Worm (Caenorhabditis elegans) whole organism, young adult: ENCODE results near the gene eat-3.
A peak's percentile ranks its signal among the peaks of the same experiment; 100 is the strongest.

ENCODE experiments used
- B0019.2 ChIP-seq: fragments of 200-800 bp; sonication (Bioruptor generic); conservative IDR thresholded peaks from 2 replicates; pipeline ENCODE4 v1.3.6; 2022; ENCODE audit warnings: missing genetic modification reagents, missing genetic modification characterization, missing compliant biosample characterization
- B0035.1 ChIP-seq: sonication (generic microtip); optimal IDR thresholded peaks from 2 replicates; lab custom pipeline; 2016; ENCODE audit warnings: missing genetic modification characterization, mild to moderate bottlenecking, missing compliant biosample characterization, missing genotype, missing genetic modification reagents
- B0261.1 ChIP-seq: sonication (generic microtip); optimal IDR thresholded peaks from 2 replicates; lab custom pipeline; 2016; ENCODE audit warnings: mild to moderate bottlenecking, missing genetic modification characterization, moderate library complexity, missing compliant biosample characterization
- B0336.3 ChIP-seq: fragments of 200-800 bp; sonication (Bioruptor generic); IDR thresholded peaks from 2 replicates; pipeline ENCODE4 v1.3.6; 2022; ENCODE audit warnings: missing genetic modification characterization, missing compliant biosample characterization
- F23B12.7 ChIP-seq: sonication (generic microtip); optimal IDR thresholded peaks from 2 replicates; lab custom pipeline; 2017; ENCODE audit warnings: missing genetic modification characterization, mild to moderate bottlenecking, missing compliant biosample characterization, antibody characterized with exemption, moderate library complexity; ENCODE audit not compliant: insufficient read depth
- F55B11.4 ChIP-seq: sonication (generic microtip); optimal IDR thresholded peaks from 2 replicates; lab custom pipeline; 2016; ENCODE audit warnings: missing compliant biosample characterization, missing genetic modification characterization, borderline replicate concordance; ENCODE audit not compliant: insufficient read depth
- F57A8.1 ChIP-seq: fragments of 200-800 bp; sonication (Bioruptor generic); optimal IDR thresholded peaks from 2 replicates; lab custom pipeline; 2018; ENCODE audit warnings: mild to moderate bottlenecking, missing genetic modification characterization, moderate library complexity, missing compliant biosample characterization
- F57C9.4 ChIP-seq: sonication (generic microtip); optimal IDR thresholded peaks from 2 replicates; lab custom pipeline; 2017; ENCODE audit warnings: mild to moderate bottlenecking, missing genetic modification characterization, missing compliant biosample characterization
- K11D2.4 ChIP-seq: fragments of 200-800 bp; sonication (Bioruptor generic); IDR thresholded peaks from 2 replicates; pipeline ENCODE4 v1.3.6; 2022; ENCODE audit warnings: missing genetic modification reagents, missing genetic modification characterization, missing compliant biosample characterization
- K12H6.12 ChIP-seq: fragments of 200-800 bp; sonication (Bioruptor generic); optimal IDR thresholded peaks from 2 replicates; lab custom pipeline; 2018; ENCODE audit warnings: mild to moderate bottlenecking, missing genetic modification characterization, missing compliant biosample characterization
- akir-1 ChIP-seq: fragments of 200-800 bp; sonication (Bioruptor generic); optimal IDR thresholded peaks from 2 replicates; lab custom pipeline; 2018; ENCODE audit warnings: mild to moderate bottlenecking, missing genetic modification characterization, moderate library complexity, missing compliant biosample characterization
- atf-7 ChIP-seq: sonication (generic microtip); optimal IDR thresholded peaks from 2 replicates; lab custom pipeline; 2017; ENCODE audit warnings: mild to moderate bottlenecking, missing genetic modification characterization, missing compliant biosample characterization
- athp-1 ChIP-seq: sonication (generic microtip); optimal IDR thresholded peaks from 2 replicates; lab custom pipeline; 2017; ENCODE audit warnings: mild to moderate bottlenecking, missing genetic modification characterization, missing compliant biosample characterization
- attf-5 ChIP-seq: fragments of 200-800 bp; sonication (Bioruptor generic); optimal IDR thresholded peaks from 2 replicates; lab custom pipeline; 2018; ENCODE audit warnings: mild to moderate bottlenecking, missing genetic modification characterization, missing compliant biosample characterization
- ccch-3 ChIP-seq: fragments of 200-800 bp; sonication (Bioruptor generic); optimal IDR thresholded peaks from 2 replicates; lab custom pipeline; 2018; ENCODE audit warnings: mild to moderate bottlenecking, missing genetic modification characterization, missing compliant biosample characterization
- cebp-1 ChIP-seq, 2 experiments: fragments of 200-800 bp in 1 of 2; sonication (Bioruptor generic) in 1 of 2; sonication (generic microtip) in 1 of 2; IDR thresholded peaks in 1 of 2; optimal IDR thresholded peaks in 1 of 2; 2 replicates each; pipeline versions ENCODE4 v1.3.6 to Lab custom; 2017 to 2022; ENCODE audit warnings: missing compliant biosample characterization in 2 of 2, missing genetic modification characterization in 2 of 2, mild to moderate bottlenecking in 1 of 2, missing genetic modification reagents in 1 of 2, moderate library complexity in 1 of 2
- ceh-40 ChIP-seq: fragments of 200-800 bp; sonication (Bioruptor generic); IDR thresholded peaks from 2 replicates; pipeline ENCODE4 v1.3.6; 2022; ENCODE audit warnings: missing genetic modification characterization, missing compliant biosample characterization
- ceh-79 ChIP-seq: sonication (generic microtip); optimal IDR thresholded peaks from 2 replicates; lab custom pipeline; 2017; ENCODE audit warnings: mild to moderate bottlenecking, missing genetic modification characterization, missing compliant biosample characterization
- dpff-1 ChIP-seq: sonication (generic microtip); optimal IDR thresholded peaks from 2 replicates; lab custom pipeline; 2017; ENCODE audit warnings: mild to moderate bottlenecking, missing genetic modification characterization, missing compliant biosample characterization
- efl-1 ChIP-seq: fragments of 150-350 bp; optimal IDR thresholded peaks from 2 replicates; lab custom pipeline; 2014; ENCODE audit warnings: missing biosample characterization, missing genetic modification reagents, missing genetic modification characterization
- ets-4 ChIP-seq: fragments of 200-800 bp; sonication (Bioruptor generic); optimal IDR thresholded peaks from 2 replicates; lab custom pipeline; 2018; ENCODE audit warnings: mild to moderate bottlenecking, missing genetic modification characterization, missing compliant biosample characterization
- fkh-3 ChIP-seq: sonication (generic microtip); optimal IDR thresholded peaks from 2 replicates; lab custom pipeline; 2016; ENCODE audit warnings: mild to moderate bottlenecking, missing genetic modification characterization, missing compliant biosample characterization
- him-1 ChIP-seq: sonication (generic microtip); optimal IDR thresholded peaks from 2 replicates; lab custom pipeline; 2016; ENCODE audit warnings: missing genotype, missing genetic modification reagents, missing genetic modification characterization, missing compliant biosample characterization
- hmg-1.2 ChIP-seq: fragments of 200-800 bp; sonication (Bioruptor generic); IDR thresholded peaks from 2 replicates; pipeline ENCODE4 v1.3.6; 2022; ENCODE audit warnings: missing genetic modification reagents, missing genetic modification characterization, missing compliant biosample characterization
- hmg-20 ChIP-seq: fragments of 200-800 bp; sonication (Bioruptor generic); IDR thresholded peaks from 2 replicates; pipeline ENCODE4 v1.3.6; 2022; ENCODE audit warnings: missing genetic modification reagents, missing genetic modification characterization, missing compliant biosample characterization
- lin-35 ChIP-seq, 3 experiments: fragments of 150-350 bp in 2 of 3; sonication (generic microtip) in 1 of 3; optimal IDR thresholded peaks; 2 replicates each; lab custom pipeline; 2014 to 2018; ENCODE audit warnings: missing biosample characterization in 3 of 3, missing genetic modification characterization in 3 of 3, missing genetic modification reagents in 3 of 3
- lin-40 ChIP-seq: sonication (generic microtip); optimal IDR thresholded peaks from 2 replicates; lab custom pipeline; 2016; ENCODE audit warnings: missing genetic modification characterization, mild to moderate bottlenecking, missing compliant biosample characterization, missing genotype, missing genetic modification reagents
- lin-54 ChIP-seq: fragments of 200-800 bp; sonication (Bioruptor generic); optimal IDR thresholded peaks from 2 replicates; lab custom pipeline; 2018; ENCODE audit warnings: mild to moderate bottlenecking, missing genetic modification characterization, missing compliant biosample characterization
- lir-1 ChIP-seq: fragments of 200-800 bp; sonication (Bioruptor generic); conservative IDR thresholded peaks from 2 replicates; pipeline ENCODE4 v1.3.6; 2022; ENCODE audit warnings: missing genetic modification reagents, missing genetic modification characterization, missing compliant biosample characterization
- lsy-27 ChIP-seq: sonication (generic microtip); optimal IDR thresholded peaks from 2 replicates; lab custom pipeline; 2017; ENCODE audit warnings: missing genetic modification characterization, mild to moderate bottlenecking, missing compliant biosample characterization, antibody characterized with exemption, missing genotype, borderline replicate concordance; ENCODE audit not compliant: insufficient read depth
- madf-10 ChIP-seq: sonication (generic microtip); optimal IDR thresholded peaks from 2 replicates; lab custom pipeline; 2016; ENCODE audit warnings: mild to moderate bottlenecking, missing genetic modification characterization, missing compliant biosample characterization
- madf-3 ChIP-seq: fragments of 200-800 bp; sonication (Bioruptor generic); IDR thresholded peaks from 2 replicates; pipeline ENCODE4 v1.3.6; 2022; ENCODE audit warnings: missing genetic modification reagents, missing genetic modification characterization, missing compliant biosample characterization
- madf-6 ChIP-seq: fragments of 200-800 bp; sonication (Bioruptor generic); IDR thresholded peaks from 2 replicates; pipeline ENCODE4 v1.3.6; 2022; ENCODE audit warnings: missing genetic modification reagents, missing genetic modification characterization, missing compliant biosample characterization
- mcd-1 ChIP-seq: fragments of 200-800 bp; sonication (Bioruptor generic); IDR thresholded peaks from 2 replicates; pipeline ENCODE4 v1.3.6; 2022; ENCODE audit warnings: missing genetic modification reagents, missing genetic modification characterization, missing compliant biosample characterization
- mes-4 ChIP-seq: sonication (generic microtip); optimal IDR thresholded peaks from 2 replicates; lab custom pipeline; 2016; ENCODE audit warnings: missing genotype, missing genetic modification characterization, missing compliant biosample characterization
- nfya-1 ChIP-seq: sonication (generic microtip); optimal IDR thresholded peaks from 2 replicates; lab custom pipeline; 2017; ENCODE audit warnings: antibody characterized with exemption, missing compliant biosample characterization, missing genetic modification characterization, borderline replicate concordance; ENCODE audit not compliant: insufficient read depth
- nhr-120 ChIP-seq: fragments of 200-800 bp; sonication (Bioruptor generic); IDR thresholded peaks from 2 replicates; pipeline ENCODE4 v1.3.6; 2022; ENCODE audit warnings: missing genetic modification characterization, missing compliant biosample characterization
- nhr-179 ChIP-seq: sonication (generic microtip); optimal IDR thresholded peaks from 2 replicates; lab custom pipeline; 2016; ENCODE audit warnings: mild to moderate bottlenecking, missing genetic modification characterization, missing compliant biosample characterization
- pbrm-1 ChIP-seq: fragments of 200-800 bp; sonication (Bioruptor generic); IDR thresholded peaks from 2 replicates; pipeline ENCODE4 v1.3.6; 2022; ENCODE audit warnings: missing genetic modification reagents, missing genetic modification characterization, missing compliant biosample characterization
- snpc-3.4 ChIP-seq: sonication (generic microtip); optimal IDR thresholded peaks from 2 replicates; lab custom pipeline; 2017; ENCODE audit warnings: missing genetic modification characterization, mild to moderate bottlenecking, missing compliant biosample characterization, antibody characterized with exemption, moderate library complexity, missing genotype, missing genetic modification reagents
- tbp1 ChIP-seq: fragments of 200-800 bp; sonication (Bioruptor generic); optimal IDR thresholded peaks from 2 replicates; lab custom pipeline; 2018; ENCODE audit warnings: mild to moderate bottlenecking, missing genetic modification characterization, missing compliant biosample characterization
- tbx-9 ChIP-seq: sonication (generic microtip); optimal IDR thresholded peaks from 2 replicates; lab custom pipeline; 2016; ENCODE audit warnings: borderline replicate concordance, missing genetic modification characterization, inconsistent platforms, missing compliant biosample characterization
- unc-62 ChIP-seq: fragments of 150-350 bp; optimal IDR thresholded peaks from 2 replicates; lab custom pipeline; 2014; ENCODE audit warnings: missing biosample characterization, missing genetic modification reagents, missing genetic modification characterization
- xnd-1 ChIP-seq: sonication (generic microtip); optimal IDR thresholded peaks from 2 replicates; lab custom pipeline; 2016; ENCODE audit warnings: missing genotype, missing genetic modification reagents, missing genetic modification characterization, missing compliant biosample characterization
- ztf-26 ChIP-seq: sonication (generic microtip); optimal IDR thresholded peaks from 2 replicates; lab custom pipeline; 2017; ENCODE audit warnings: missing genetic modification characterization, missing compliant biosample characterization
- ztf-3 ChIP-seq: fragments of 200-800 bp; sonication (Bioruptor generic); optimal IDR thresholded peaks from 2 replicates; lab custom pipeline; 2018; ENCODE audit warnings: mild to moderate bottlenecking, missing genetic modification characterization, missing compliant biosample characterization

The eat-3 gene

DNA sequence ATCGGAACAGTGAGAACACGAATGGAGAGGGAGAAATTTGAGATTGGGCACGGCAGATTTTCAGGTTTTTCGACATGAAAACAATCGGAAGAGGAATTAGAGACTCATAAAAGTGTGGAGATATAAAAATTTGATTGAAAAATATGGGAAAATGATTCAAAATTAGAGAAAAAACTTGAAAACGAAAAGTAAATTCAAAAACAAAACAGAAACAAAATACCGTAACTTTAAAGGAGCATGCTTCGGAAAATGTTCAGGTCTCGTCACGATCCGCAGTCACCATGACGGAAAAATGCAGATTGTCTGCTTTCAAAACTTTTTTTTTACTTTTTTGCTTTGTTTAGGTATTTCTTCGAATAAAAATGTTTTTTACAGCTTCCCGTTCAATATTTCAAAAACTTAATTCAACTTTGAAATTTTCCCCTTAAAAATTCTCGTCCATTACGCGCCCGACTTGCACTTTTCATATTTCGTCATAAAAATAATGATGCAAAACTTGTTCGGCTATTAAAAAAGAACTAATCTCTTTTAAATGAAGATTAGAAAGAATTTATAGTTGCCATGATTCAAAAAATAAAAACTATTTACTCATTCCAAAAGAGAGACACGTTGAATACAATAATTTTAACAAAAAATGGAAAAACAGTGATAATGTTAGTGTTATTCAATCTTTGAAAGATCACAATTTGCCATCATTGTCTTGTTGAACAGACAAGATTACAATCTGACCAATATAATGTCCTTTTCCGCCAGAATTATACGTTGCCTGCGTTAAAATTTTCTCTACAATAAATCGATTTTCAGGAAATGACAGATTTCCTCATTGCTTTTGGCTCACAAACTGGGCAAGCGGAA is 39.3 kb upstream of the eat-3 start, which contains the start of gene mtrr-1 (continued):
- TF ChIP-seq B0261.1 (tag; lab: Kevin White, UChicago) (no peak), snpc-3.4 (tag; lab: Kevin White, UChicago) (no peak), lin-54 (GFP tag; lab: Kevin White, UChicago) (peak; percentile 36), lin-40 (peak; percentile 2), F55B11.4 (tag; lab: Kevin White, UChicago) (no peak), him-1 (tag; lab: Kevin White, UChicago) (no peak), lsy-27 (tag; lab: Kevin White, UChicago) (no peak), K12H6.12 (tag; lab: Kevin White, UChicago) (no peak), tbp1 (GFP tag; lab: Kevin White, UChicago) (peak; percentile 18), hmg-1.2 (GFP tag; lab: Robert Waterston, UW) (no peak), ztf-26 (no peak), B0336.3 (GFP tag; lab: Robert Waterston, UW) (no peak), akir-1 (no peak), F57A8.1 (GFP tag; lab: Kevin White, UChicago) (no peak), nfya-1 (tag; lab: Kevin White, UChicago) (no peak), ztf-3 (GFP tag; lab: Kevin White, UChicago) (no peak), madf-3 (GFP tag; lab: Robert Waterston, UW) (peak; percentile 57; the same call in 1 of the 2 replicates), hmg-20 (GFP tag; lab: Robert Waterston, UW) (no peak), ceh-40 (GFP tag; lab: Robert Waterston, UW) (no peak), cebp-1 (GFP tag; IDR thresholded peaks at IDR 0.05; lab: Robert Waterston, UW) (no peak), cebp-1 (tag; optimal IDR thresholded peaks at IDR 0.05; lab: Kevin White, UChicago) (peak; percentile 11), unc-62 (GFP tag; lab: Kevin White, UChicago) (no peak), F23B12.7 (tag; lab: Kevin White, UChicago) (no peak), lin-35 (GFP tag; optimal IDR thresholded peaks at IDR 0.05; lab: Kevin White, UChicago) (peak in 1 of 3 experiments; percentile 30), tbx-9 (no peak), nhr-120 (no peak), athp-1 (no peak), madf-10 (tag; lab: Kevin White, UChicago) (no peak), lir-1 (GFP tag; lab: Robert Waterston, UW) (peak; percentile 5; the same call in 1 of the 2 replicates), ets-4 (GFP tag; lab: Kevin White, UChicago) (no peak), fkh-3 (no peak), F57C9.4 (tag; lab: Kevin White, UChicago) (no peak), pbrm-1 (GFP tag; lab: Robert Waterston, UW) (no peak), madf-6 (GFP tag; lab: Robert Waterston, UW) (peak; percentile 87), B0019.2 (GFP tag; lab: Robert Waterston, UW) (no peak), dpff-1 (tag; lab: Kevin White, UChicago) (no peak), ceh-79 (no peak), mes-4 (no peak), efl-1 (GFP tag; lab: Kevin White, UChicago) (peak; percentile 37), ccch-3 (no peak), atf-7 (tag; lab: Kevin White, UChicago) (no peak), B0035.1 (no peak), attf-5 (GFP tag; lab: Kevin White, UChicago) (no peak), nhr-179 (tag; lab: Kevin White, UChicago) (no peak), mcd-1 (GFP tag; lab: Robert Waterston, UW) (peak; percentile 17; the same call in 1 of the 2 replicates), xnd-1 (tag; lab: Kevin White, UChicago) (peak; percentile 62), K11D2.4 (GFP tag; lab: Robert Waterston, UW) (no peak)
